Worm (Caenorhabditis elegans): ENCODE results near the gene wrt-2.

wrt-2 gene

DNA sequence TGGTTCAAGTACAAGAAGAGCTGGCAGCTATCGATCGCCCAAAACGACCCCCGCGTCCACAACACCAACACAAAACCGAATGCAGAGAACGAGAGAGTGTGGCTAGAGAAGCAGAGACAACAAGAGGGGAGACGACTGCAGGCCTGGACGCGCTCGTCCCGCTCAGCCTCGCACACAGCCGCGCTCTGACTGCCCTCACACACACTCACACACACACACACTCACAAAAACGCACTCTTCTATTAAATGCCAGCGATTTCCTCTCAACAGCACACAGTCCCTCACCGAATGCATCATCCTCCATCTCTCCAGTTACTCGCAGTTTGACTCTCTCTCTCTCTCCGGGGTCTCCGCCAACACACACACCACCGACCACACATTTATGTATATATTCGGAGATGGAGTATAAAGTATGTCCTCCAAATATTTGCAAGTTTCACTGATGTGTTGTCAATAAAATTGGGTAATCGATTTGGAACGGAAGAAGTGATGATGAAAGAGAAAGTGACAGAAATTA, 33.5 kb upstream of the wrt-2 start (continued):
- TF ChIP-seq D1046.2 (GFP tag; IDR thresholded peaks at IDR 0.05) (no peak), zag-1 (tag; optimal IDR thresholded peaks at IDR 0.05) (peak; percentile 66), ceh-20 (GFP tag; IDR thresholded peaks at IDR 0.05) (peak; percentile 90), nhr-6 (tag; optimal IDR thresholded peaks at IDR 0.05) (peak; percentile 83), cey-2 (tag; optimal IDR thresholded peaks at IDR 0.05; ENCODE audit: borderline replicate concordance, insufficient read depth) (no peak), pha-4 (GFP tag; IDR thresholded peaks at IDR 0.05) (peak; percentile 81), pha-4 (tag; optimal IDR thresholded peaks at IDR 0.05) (peak; percentile 90), lin-15B (tag; optimal IDR thresholded peaks at IDR 0.05) (no peak), ceh-32 (tag; optimal IDR thresholded peaks at IDR 0.05; ENCODE audit: poor library complexity) (peak; percentile 56), Y75B8A.6 (GFP tag; IDR thresholded peaks at IDR 0.05) (0 out of 2 replicates have a peak, but pooled peaks have one; percentile 67), hlh-11 (tag; optimal IDR thresholded peaks at IDR 0.05) (peak; percentile 98), vab-7 (GFP tag; IDR thresholded peaks at IDR 0.05) (peak; percentile 66), daf-8 (GFP tag; IDR thresholded peaks at IDR 0.05) (no peak), nhr-42 (GFP tag; IDR thresholded peaks at IDR 0.05) (peak; percentile 61; the same call in 1 of the 2 replicates), nhr-11 (tag; optimal IDR thresholded peaks at IDR 0.05) (peak; percentile 91), ZK546.5 (tag; optimal IDR thresholded peaks at IDR 0.05) (peak in 1 of 2 experiments; percentile 50), php-3 (GFP tag; IDR thresholded peaks at IDR 0.05) (peak; percentile 17; the same call in 1 of the 2 replicates), nhr-48 (tag; optimal IDR thresholded peaks at IDR 0.05) (peak; percentile 84), aly-2 (tag; optimal IDR thresholded peaks at IDR 0.05) (no peak), rbr-2 (tag; optimal IDR thresholded peaks at IDR 0.05) (peak; percentile 97), lin-39 (tag; optimal IDR thresholded peaks at IDR 0.05) (no peak), dmd-9 (GFP tag; IDR thresholded peaks at IDR 0.05) (0 out of 2 replicates have a peak, but pooled peaks have one; percentile 43), snpc-4 (tag; optimal IDR thresholded peaks at IDR 0.05) (no peak), jun-1 (tag; optimal IDR thresholded peaks at IDR 0.05) (peak; percentile 39), lsy-2 (tag; optimal IDR thresholded peaks at IDR 0.05) (peak; percentile 84 to 85), hmg-1.1 (GFP tag; IDR thresholded peaks at IDR 0.05) (peak; percentile 99), F26F4.8 (GFP tag; conservative IDR thresholded peaks at IDR 0.05) (no peak), unc-39 (tag; optimal IDR thresholded peaks at IDR 0.05) (peak; percentile 65), madf-9 (GFP tag; conservative IDR thresholded peaks at IDR 0.05) (peak; percentile 90), daf-19 (GFP tag; conservative IDR thresholded peaks at IDR 0.05) (no peak)

DNA sequence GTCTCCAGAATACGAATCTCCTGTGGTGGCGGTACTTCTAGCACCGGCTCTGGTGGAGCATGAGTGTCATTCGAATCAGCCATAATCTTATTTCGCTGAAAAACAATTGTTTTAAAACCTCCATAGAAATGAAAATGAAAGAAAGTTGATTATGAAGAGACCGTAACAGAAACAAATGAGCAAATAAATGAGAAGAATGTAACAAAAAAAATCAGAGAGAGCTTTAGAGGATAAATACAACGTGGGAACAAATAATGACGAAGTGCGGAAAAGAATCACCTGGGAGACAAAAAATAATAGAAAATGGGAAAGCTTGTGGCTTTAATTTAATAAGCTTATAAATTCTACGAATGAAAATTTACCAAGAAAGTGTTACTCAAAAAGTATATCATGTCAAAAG, 32.8 kb upstream of the wrt-2 start, which contains the start of gene spc-1:
spc-1 (minus strand) TSS at position 101 of the 400 bp plus-strand sequence.
- no peak for TF ChIP-seq mdt-29 (GFP tag; IDR thresholded peaks at IDR 0.05)
- TF ChIP-seq ceh-32 (tag; optimal IDR thresholded peaks at IDR 0.05; ENCODE audit: poor library complexity) = no peak
- no peak for TF ChIP-seq ctbp-1 (GFP tag; IDR thresholded peaks at IDR 0.05)
- TF ChIP-seq mxl-2 (GFP tag; conservative IDR thresholded peaks at IDR 0.05) = no peak
- no peak for TF ChIP-seq Y5F2A.4 (GFP tag; optimal IDR thresholded peaks at IDR 0.05)
- TF ChIP-seq duxl-1 (tag; optimal IDR thresholded peaks at IDR 0.05; ENCODE audit: poor library complexity) = no peak
- TF ChIP-seq nhr-237 (tag; optimal IDR thresholded peaks at IDR 0.05) = no peak
- no peak for TF ChIP-seq snpc-1.2 (GFP tag; IDR thresholded peaks at IDR 0.05)
- TF ChIP-seq nhr-77 (tag; optimal IDR thresholded peaks at IDR 0.05) = no peak
- TF ChIP-seq nhr-11 (tag; optimal IDR thresholded peaks at IDR 0.05) = no peak
- TF ChIP-seq aha-1 (tag) = no peak
- TF ChIP-seq dmd-8 (GFP tag; IDR thresholded peaks at IDR 0.05) = no peak
- no peak for TF ChIP-seq lin-39 (tag; optimal IDR thresholded peaks at IDR 0.05)
- TF ChIP-seq lir-3 (tag; optimal IDR thresholded peaks at IDR 0.05) = no peak
- TF ChIP-seq hlh-30 (tag; optimal IDR thresholded peaks at IDR 0.05; ENCODE audit: insufficient read depth) = no peak
- no peak for TF ChIP-seq pqm-1 (tag; optimal IDR thresholded peaks at IDR 0.05)
- TF ChIP-seq nhr-42 (GFP tag; IDR thresholded peaks at IDR 0.05) = no peak
- TF ChIP-seq ama-1 (optimal IDR thresholded peaks at IDR 0.05) = no peak
- TF ChIP-seq attf-4 (tag; optimal IDR thresholded peaks at IDR 0.05) = no peak

All from whole organism, L4 larva.